Worm (Caenorhabditis elegans): Measurements from ENCODE around the gene srh-195.

DNA sequence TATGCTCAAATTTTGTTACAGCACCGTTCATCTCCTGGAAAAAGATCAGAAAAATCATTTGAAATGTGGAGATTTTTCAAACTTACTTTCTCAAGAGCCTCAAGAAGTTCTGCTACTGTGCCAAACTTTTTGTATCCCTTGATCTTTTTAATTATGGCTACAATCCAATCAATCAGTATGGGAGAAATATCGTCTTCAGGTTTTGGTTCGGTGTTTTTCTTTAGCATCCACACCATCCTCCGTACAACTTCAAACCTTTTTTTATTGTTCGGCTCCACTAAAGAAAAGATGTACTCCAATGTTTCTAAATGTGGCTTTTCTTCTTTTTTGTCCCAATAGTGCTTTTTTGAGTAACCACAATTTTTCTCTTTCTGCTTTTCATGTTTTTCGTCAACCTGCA lies 40.2 kb downstream of the srh-195 start:
- TF ChIP-seq akir-1 (GFP tag; optimal IDR thresholded peaks at IDR 0.05) (no peak), him-1 (tag; optimal IDR thresholded peaks at IDR 0.05) (no peak), K12H6.12 (tag; optimal IDR thresholded peaks at IDR 0.05) (no peak)
